Fruit fly (Drosophila melanogaster) whole organism, embryonic: ENCODE data around the gene dj-1beta.

Experiments used
- Abd-B ChIP-seq: fragments of 200-800 bp; sonication (Bioruptor generic); optimal IDR thresholded peaks from 2 replicates; lab custom pipeline; 2018; ENCODE audit warnings: missing biosample characterization, mild to moderate bottlenecking, missing genetic modification characterization, moderate library complexity
- Adf1 ChIP-seq: fragments of 200-800 bp; sonication (Bioruptor generic); IDR thresholded peaks from 2 replicates; pipeline ENCODE4 v1.3.6; 2022; ENCODE audit warnings: missing biosample characterization, missing genetic modification characterization
- CG11085 ChIP-seq: fragments of 200-800 bp; sonication (Bioruptor generic); IDR thresholded peaks from 2 replicates; pipeline ENCODE4 v1.3.6; 2022; ENCODE audit warnings: missing biosample characterization, missing genetic modification characterization
- CG11093 ChIP-seq: fragments of 200-800 bp; sonication (Bioruptor generic); IDR thresholded peaks from 3 replicates; pipeline ENCODE4 v1.3.6; 2022; ENCODE audit warnings: missing biosample characterization, missing genetic modification characterization
- CG12659 ChIP-seq: fragments of 200-800 bp; sonication (Bioruptor generic); optimal IDR thresholded peaks from 3 replicates; lab custom pipeline; 2017; ENCODE audit warnings: mild to moderate bottlenecking, missing biosample characterization, missing genetic modification reagents, missing genetic modification characterization
- CG16815 ChIP-seq: fragments of 200-800 bp; sonication (Bioruptor generic); optimal IDR thresholded peaks from 3 replicates; lab custom pipeline; 2017; ENCODE audit warnings: missing biosample characterization, mild to moderate bottlenecking, missing genetic modification characterization
- CG17359 ChIP-seq: fragments of 200-800 bp; sonication (Bioruptor generic); optimal IDR thresholded peaks from 3 replicates; lab custom pipeline; 2018; ENCODE audit warnings: missing biosample characterization, mild to moderate bottlenecking, missing genetic modification characterization, moderate library complexity
- CG17829 ChIP-seq: fragments of 200-800 bp; optimal IDR thresholded peaks from 2 replicates; lab custom pipeline; 2019; ENCODE audit warnings: missing biosample characterization, mild to moderate bottlenecking, missing genetic modification characterization, moderate library complexity
- CG18011 ChIP-seq: fragments of 200-800 bp; sonication (Bioruptor generic); optimal IDR thresholded peaks from 2 replicates; lab custom pipeline; 2017; ENCODE audit warnings: missing biosample characterization, missing genetic modification characterization, mild to moderate bottlenecking, moderate library complexity, missing genotype
- CG18764 ChIP-seq: fragments of 200-800 bp; sonication (Bioruptor generic); optimal IDR thresholded peaks from 3 replicates; lab custom pipeline; 2016; ENCODE audit warnings: missing biosample characterization, missing genetic modification characterization
- CG2678 ChIP-seq: fragments of 200-800 bp; sonication (Bioruptor generic); optimal IDR thresholded peaks from 3 replicates; lab custom pipeline; 2019; ENCODE audit warnings: missing biosample characterization, mild to moderate bottlenecking, missing genetic modification characterization, moderate library complexity
- CG30403 ChIP-seq: fragments of 200-800 bp; sonication (Bioruptor generic); optimal IDR thresholded peaks from 3 replicates; lab custom pipeline; 2016; ENCODE audit warnings: missing biosample characterization, missing genetic modification characterization
- CG42726 ChIP-seq: fragments of 200-800 bp; sonication (Bioruptor generic); IDR thresholded peaks from 2 replicates; pipeline ENCODE4 v1.3.6; 2022; ENCODE audit warnings: missing biosample characterization, missing genetic modification characterization; ENCODE audit not compliant: partially characterized antibody
- CG4820 ChIP-seq: fragments of 200-800 bp; sonication (Bioruptor generic); optimal IDR thresholded peaks from 3 replicates; lab custom pipeline; 2016; ENCODE audit warnings: missing biosample characterization, missing genetic modification characterization
- CG6254 ChIP-seq: fragments of 200-800 bp; sonication (Bioruptor generic); optimal IDR thresholded peaks from 3 replicates; lab custom pipeline; 2017; ENCODE audit warnings: mild to moderate bottlenecking, missing biosample characterization, missing genetic modification reagents, missing genetic modification characterization
- CG6272 ChIP-seq: fragments of 200-800 bp; sonication (Bioruptor generic); IDR thresholded peaks from 2 replicates; pipeline ENCODE4 v1.3.6; 2022; ENCODE audit warnings: missing biosample characterization, missing genetic modification characterization
- CG7556 ChIP-seq: fragments of 200-800 bp; sonication (Bioruptor generic); optimal IDR thresholded peaks from 2 replicates; lab custom pipeline; 2017; ENCODE audit warnings: missing biosample characterization, mild to moderate bottlenecking, missing genetic modification characterization
- CG9215 ChIP-seq: fragments of 200-800 bp; sonication (Bioruptor generic); IDR thresholded peaks from 2 replicates; pipeline ENCODE4 v1.3.6; 2022; ENCODE audit warnings: missing biosample characterization, missing genetic modification characterization
- CG9932 ChIP-seq: fragments of 200-800 bp; sonication (Bioruptor generic); IDR thresholded peaks from 2 replicates; pipeline ENCODE4 v1.3.6; 2022; ENCODE audit warnings: missing biosample characterization, missing genetic modification characterization
- CTCF ChIP-seq: fragments of 200-800 bp; sonication (Bioruptor generic); optimal IDR thresholded peaks from 2 replicates; lab custom pipeline; 2017; ENCODE audit warnings: missing biosample characterization, mild to moderate bottlenecking, missing genetic modification characterization, moderate library complexity
- Chrac-16 ChIP-seq: fragments of 200-800 bp; sonication (Bioruptor generic); optimal IDR thresholded peaks from 3 replicates; lab custom pipeline; 2016; ENCODE audit warnings: missing biosample characterization, missing genetic modification characterization
- Deaf1 ChIP-seq: fragments of 200-800 bp; optimal IDR thresholded peaks from 3 replicates; lab custom pipeline; 2019; ENCODE audit warnings: missing biosample characterization, mild to moderate bottlenecking, missing genetic modification characterization, moderate library complexity
- Dref ChIP-seq: fragments of 200-800 bp; sonication (Bioruptor generic); IDR thresholded peaks from 2 replicates; pipeline ENCODE4 v1.3.6; 2022; ENCODE audit warnings: missing biosample characterization, missing genetic modification characterization
- HHEX ChIP-seq: fragments of 200-800 bp; sonication (Bioruptor generic); optimal IDR thresholded peaks from 3 replicates; lab custom pipeline; 2017; ENCODE audit warnings: missing biosample characterization, mild to moderate bottlenecking, missing genetic modification characterization, missing genetic modification reagents
- Mad ChIP-seq: fragments of 200-800 bp; sonication (Bioruptor generic); optimal IDR thresholded peaks from 2 replicates; lab custom pipeline; 2016; ENCODE audit warnings: missing biosample characterization, missing genetic modification characterization
- Med ChIP-seq: fragments of 200-800 bp; sonication (Bioruptor generic); peaks from one replicate; lab custom pipeline; 2016; ENCODE audit warnings: missing biosample characterization, missing genetic modification characterization, mild to moderate bottlenecking, inconsistent platforms, moderate library complexity
- Oaz ChIP-seq: fragments of 200-800 bp; sonication (Bioruptor generic); IDR thresholded peaks from 2 replicates; pipeline ENCODE4 v1.3.6; 2022; ENCODE audit warnings: missing biosample characterization, missing genetic modification characterization
- Pdp1 ChIP-seq, 2 experiments: fragments of 200-800 bp; sonication (Bioruptor generic); optimal IDR thresholded peaks; 3 replicates each; lab custom pipeline; 2016; ENCODE audit warnings: missing biosample characterization in 2 of 2, missing genetic modification characterization in 2 of 2, mild to moderate bottlenecking in 1 of 2, moderate library complexity in 1 of 2
- Taf1 ChIP-seq: fragments of 200-800 bp; sonication (Bioruptor generic); IDR thresholded peaks from 2 replicates; pipeline ENCODE4 v1.3.6; 2022; ENCODE audit warnings: missing biosample characterization, missing genetic modification characterization
- Tbp ChIP-seq: fragments of >200 bp; optimal IDR thresholded peaks from 2 replicates; lab custom pipeline; 2018; ENCODE audit warnings: missing biosample characterization, missing genetic modification characterization
- abd-A ChIP-seq: fragments of 200-800 bp; sonication (Bioruptor generic); optimal IDR thresholded peaks from 3 replicates; lab custom pipeline; 2019; ENCODE audit warnings: missing biosample characterization, mild to moderate bottlenecking, missing genetic modification characterization, moderate library complexity
- ci ChIP-seq: fragments of 200-800 bp; sonication (Bioruptor generic); IDR thresholded peaks from 3 replicates; pipeline ENCODE4 v1.3.6; 2022; ENCODE audit warnings: missing biosample characterization, missing genetic modification characterization
- da ChIP-seq: fragments of 200-800 bp; sonication (Bioruptor generic); optimal IDR thresholded peaks from 2 replicates; lab custom pipeline; 2016; ENCODE audit warnings: missing biosample characterization, missing genetic modification characterization
- dpn ChIP-seq, 2 experiments: fragments of 200-800 bp; sonication (Bioruptor generic); optimal IDR thresholded peaks; 3 replicates each; lab custom pipeline; 2016; ENCODE audit warnings: missing biosample characterization in 2 of 2, missing genetic modification characterization in 2 of 2
- emc ChIP-seq: fragments of 200-800 bp; sonication (Bioruptor generic); optimal IDR thresholded peaks from 2 replicates; lab custom pipeline; 2016; ENCODE audit warnings: missing biosample characterization, missing genetic modification characterization
- fru ChIP-seq: fragments of >200 bp; optimal IDR thresholded peaks from 2 replicates; lab custom pipeline; 2017
- gce ChIP-seq: fragments of 200-800 bp; sonication (Bioruptor generic); IDR thresholded peaks from 3 replicates; pipeline ENCODE4 v1.3.6; 2022; ENCODE audit warnings: missing biosample characterization, missing genetic modification characterization
- ham ChIP-seq: fragments of 200-800 bp; sonication (Bioruptor generic); IDR thresholded peaks from 2 replicates; pipeline ENCODE4 v1.3.6; 2022; ENCODE audit warnings: missing biosample characterization, missing genetic modification characterization
- her ChIP-seq: fragments of 200-800 bp; sonication (Bioruptor generic); optimal IDR thresholded peaks from 2 replicates; lab custom pipeline; 2016; ENCODE audit warnings: missing biosample characterization, missing genetic modification characterization
- kah ChIP-seq: fragments of 200-800 bp; sonication (Bioruptor generic); optimal IDR thresholded peaks from 2 replicates; lab custom pipeline; 2018; ENCODE audit warnings: missing biosample characterization, mild to moderate bottlenecking, missing genetic modification characterization
- ken ChIP-seq: fragments of 200-800 bp; sonication (Bioruptor generic); IDR thresholded peaks from 3 replicates; pipeline ENCODE4 v1.3.6; 2022; ENCODE audit warnings: missing biosample characterization, missing genetic modification characterization
- lmd ChIP-seq: fragments of 200-800 bp; sonication (Bioruptor generic); IDR thresholded peaks from 2 replicates; pipeline ENCODE4 v1.3.6; 2022; ENCODE audit warnings: missing biosample characterization, missing genetic modification characterization
- nau ChIP-seq: fragments of 200-800 bp; sonication (Bioruptor generic); optimal IDR thresholded peaks from 3 replicates; lab custom pipeline; 2017; ENCODE audit warnings: missing biosample characterization, mild to moderate bottlenecking, missing genetic modification characterization, missing genetic modification reagents
- nerfin-1 ChIP-seq: fragments of 200-800 bp; sonication (Bioruptor generic); optimal IDR thresholded peaks from 3 replicates; lab custom pipeline; 2019; ENCODE audit warnings: missing biosample characterization, mild to moderate bottlenecking, missing genetic modification characterization, moderate library complexity
- nerfin-2 ChIP-seq: fragments of 200-800 bp; sonication (Bioruptor generic); IDR thresholded peaks from 2 replicates; pipeline ENCODE4 v1.3.6; 2022; ENCODE audit warnings: missing biosample characterization, missing genetic modification characterization; ENCODE audit not compliant: partially characterized antibody
- pros ChIP-seq: fragments of 200-800 bp; sonication (Bioruptor generic); optimal IDR thresholded peaks from 3 replicates; lab custom pipeline; 2019; ENCODE audit warnings: missing biosample characterization, mild to moderate bottlenecking, missing genetic modification characterization, moderate library complexity
- sc ChIP-seq, 3 experiments: fragments of >200 bp in 2 of 3; fragments of 200-800 bp in 1 of 3; sonication (Bioruptor generic) in 1 of 3; optimal IDR thresholded peaks; 2 replicates in 2 of 3; 3 replicates in 1 of 3; lab custom pipeline; 2017; ENCODE audit warnings: mild to moderate bottlenecking in 1 of 3, missing biosample characterization in 1 of 3, missing genetic modification characterization in 1 of 3, missing genetic modification reagents in 1 of 3
- slbo ChIP-seq: fragments of 200-800 bp; sonication (Bioruptor generic); IDR thresholded peaks from 2 replicates; pipeline ENCODE4 v1.3.6; 2022; ENCODE audit warnings: missing biosample characterization, missing genetic modification characterization
- sna ChIP-seq: fragments of 200-800 bp; sonication (Bioruptor generic); IDR thresholded peaks from 2 replicates; pipeline ENCODE4 v1.3.6; 2022; ENCODE audit warnings: missing biosample characterization, missing genetic modification characterization; ENCODE audit not compliant: partially characterized antibody
- wor ChIP-seq: fragments of 200-800 bp; sonication (Bioruptor generic); IDR thresholded peaks from 2 replicates; pipeline ENCODE4 v1.3.6; 2022; ENCODE audit warnings: missing biosample characterization, missing genetic modification characterization

Gene dj-1beta

DNA sequence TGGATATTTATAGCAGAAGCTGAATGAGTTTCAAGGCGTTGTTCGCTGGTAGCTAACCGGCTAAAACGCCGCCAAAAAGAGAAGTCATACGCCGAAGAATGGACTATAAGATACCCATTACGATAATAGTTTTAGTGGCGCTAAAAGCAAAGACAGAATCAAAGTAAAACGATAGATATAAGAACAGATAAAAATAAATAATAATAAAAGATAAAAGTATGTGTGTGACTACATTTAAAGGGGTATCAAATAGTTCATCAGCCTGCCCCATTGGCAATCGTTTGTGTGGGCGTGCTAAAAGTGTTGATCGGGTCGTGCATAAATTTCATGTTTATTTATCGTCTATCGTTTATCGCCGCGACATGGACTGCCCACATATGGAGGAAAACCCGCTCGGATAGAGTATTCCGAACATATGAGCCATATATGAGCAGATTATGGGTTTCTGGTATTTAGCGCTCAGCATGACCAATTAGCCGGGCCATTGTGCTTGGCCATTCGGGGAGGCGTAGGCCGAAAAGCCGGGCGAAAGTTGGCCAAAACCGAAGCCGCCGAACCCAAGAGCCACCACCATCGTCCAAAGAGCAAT is 9.5 kb upstream of the dj-1beta start (continued):
- TF ChIP-seq CG11093 (GFP tag; lab: Robert Waterston, UW), result peak; percentile 18; the same call in 1 of the 3 replicates
- TF ChIP-seq Pdp1 (GFP tag; optimal IDR thresholded peaks at IDR 0.05; lab: Kevin White, UChicago), result peak; percentile 4 to 33
- no peak for TF ChIP-seq sna (GFP tag; lab: Robert Waterston, UW)
- peak; percentile 87 for TF ChIP-seq lmd (GFP tag; lab: Robert Waterston, UW)
- TF ChIP-seq HHEX (GFP tag; lab: Kevin White, UChicago), result peak; percentile 67
- TF ChIP-seq emc (GFP tag; lab: Kevin White, UChicago), result no peak
- no peak for TF ChIP-seq CG6272 (GFP tag; lab: Robert Waterston, UW)
- peak; percentile 24; the same call in 1 of the 2 replicates for TF ChIP-seq nerfin-2
- no peak for TF ChIP-seq Tbp (GFP tag; lab: Kevin White, UChicago)
- TF ChIP-seq Dref (GFP tag; lab: Robert Waterston, UW), result 0 out of 2 replicates have a peak, but pooled peaks have one; percentile 4
- peak; percentile 44 for TF ChIP-seq abd-A (tag; lab: Kevin White, UChicago)
- peak; percentile 49; the same call in 1 of the 3 replicates for TF ChIP-seq gce (GFP tag; lab: Robert Waterston, UW)
- TF ChIP-seq Mad, result peak; percentile 15
- TF ChIP-seq CG30403 (GFP tag; lab: Kevin White, UChicago), result peak; percentile 66
- TF ChIP-seq Adf1 (GFP tag; lab: Robert Waterston, UW), result peak; percentile 18; the same call in 1 of the 2 replicates
- peak; percentile 38 for TF ChIP-seq CG4820 (GFP tag; lab: Kevin White, UChicago)
- peak; percentile 83 for TF ChIP-seq slbo (GFP tag; lab: Robert Waterston, UW)
- peak; percentile 49; the same call in 1 of the 2 replicates for TF ChIP-seq Oaz (GFP tag; lab: Robert Waterston, UW)
- TF ChIP-seq CG18011 (GFP tag; lab: Kevin White, UChicago), result no peak
- TF ChIP-seq dpn (GFP tag; optimal IDR thresholded peaks at IDR 0.05; lab: Kevin White, UChicago), result peak in 1 of 2 experiments; percentile 67
- peak; percentile 14 for TF ChIP-seq nau
- TF ChIP-seq CG17359 (tag; lab: Kevin White, UChicago), result peak; percentile 75
- TF ChIP-seq Abd-B (GFP tag; lab: Kevin White, UChicago), result peak; percentile 53
- no peak for TF ChIP-seq Taf1 (GFP tag; lab: Robert Waterston, UW)
- TF ChIP-seq ken (GFP tag; lab: Robert Waterston, UW), result peak; percentile 33; the same call in 1 of the 3 replicates
- no peak for TF ChIP-seq CG42726 (GFP tag; lab: Robert Waterston, UW)
- peak; percentile 30 for TF ChIP-seq nerfin-1 (tag; lab: Kevin White, UChicago)
- 0 out of 2 replicates have a peak, but pooled peaks have one; percentile 29 for TF ChIP-seq CG11085 (GFP tag; lab: Robert Waterston, UW)
- no peak for TF ChIP-seq CG6254 (GFP tag; lab: Kevin White, UChicago)
- TF ChIP-seq CG18764 (GFP tag; lab: Kevin White, UChicago), result peak; percentile 48
- peak; percentile 60 for TF ChIP-seq CG17829 (tag; lab: Kevin White, UChicago)
- peak; percentile 43 for TF ChIP-seq Chrac-16 (GFP tag; lab: Kevin White, UChicago)
- TF ChIP-seq CTCF (GFP tag; lab: Kevin White, UChicago), result no peak
- TF ChIP-seq kah (GFP tag; lab: Kevin White, UChicago), result no peak
- peak; percentile 61 for TF ChIP-seq CG9215 (GFP tag; lab: Robert Waterston, UW)
- peak; percentile 81 for TF ChIP-seq CG2678
- TF ChIP-seq CG12659 (GFP tag; lab: Kevin White, UChicago), result peak; percentile 42
- peak; percentile 85 for TF ChIP-seq Med (GFP tag; lab: Kevin White, UChicago)
- peak; percentile 52 for TF ChIP-seq CG7556 (GFP tag; lab: Kevin White, UChicago)
- peak; percentile 64; the same call in 2 of the 3 replicates for TF ChIP-seq ci
- TF ChIP-seq wor (GFP tag; lab: Robert Waterston, UW), result peak; percentile 43; the same call in 1 of the 2 replicates
- peak; percentile 24; the same call in 1 of the 2 replicates for TF ChIP-seq ham (GFP tag; lab: Robert Waterston, UW)
- no peak for TF ChIP-seq her (GFP tag; lab: Kevin White, UChicago)
- TF ChIP-seq pros (GFP tag; lab: Kevin White, UChicago), result no peak
- no peak for TF ChIP-seq sc (optimal IDR thresholded peaks at IDR 0.05; lab: Kevin White, UChicago)
- no peak for TF ChIP-seq sc (GFP tag; optimal IDR thresholded peaks at IDR 0.05; lab: Kevin White, UChicago)
- peak; percentile 78 for TF ChIP-seq CG9932
- TF ChIP-seq Deaf1 (tag; lab: Kevin White, UChicago), result peak; percentile 52
- TF ChIP-seq CG16815 (GFP tag; lab: Kevin White, UChicago), result peak; percentile 25
- no peak for TF ChIP-seq fru (lab: Kevin White, UChicago)
- TF ChIP-seq da (GFP tag; lab: Kevin White, UChicago), result no peak
